In the genomic region with DNA sequence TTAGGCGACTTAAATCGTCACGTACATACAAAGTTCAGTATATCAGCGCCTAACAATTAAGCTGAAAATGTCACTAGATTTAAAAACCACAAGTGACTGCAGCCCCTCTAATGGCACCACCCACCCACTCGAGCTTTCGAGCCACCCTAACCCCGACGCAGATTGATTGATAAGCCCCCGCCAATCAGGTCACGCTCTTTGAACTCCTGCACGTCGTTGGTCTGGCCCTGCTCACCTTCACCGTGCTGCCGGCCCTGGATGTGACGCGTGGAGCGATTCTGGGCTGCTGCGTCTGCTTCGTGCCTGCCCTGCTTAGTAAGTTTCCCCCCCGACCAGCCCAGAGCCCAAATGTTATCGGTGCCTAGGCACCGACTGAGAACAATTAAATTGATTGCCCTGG, we compare ENCODE assay signal across 2 fruit fly cellular contexts.
TF ChIP-seq lines count a peak whose summit lies in the region.

No protein-coding gene starts in this region.

- TF ChIP-seq CTCF in whole organism, embryonic (GFP tag; optimal IDR thresholded peaks at IDR 0.05; lab: Kevin White, UChicago), result no peak

TF ChIP-seq in whole organism, embryonic, 481 proteins besides CTCF, POLR2A, EP300 and RAD21:
- TF ChIP-seq Ets65A (GFP tag; lab: Kevin White, UChicago), result peak; percentile 75
- TF ChIP-seq CG8089 (GFP tag; optimal IDR thresholded peaks at IDR 0.05; lab: Kevin White, UChicago), result no peak
- no peak for TF ChIP-seq CG2199 (GFP tag; IDR thresholded peaks at IDR 0.05; lab: Robert Waterston, UW)
- TF ChIP-seq Hr78 (GFP tag; optimal IDR thresholded peaks at IDR 0.05; lab: Kevin White, UChicago), result peak in 1 of 2 experiments; percentile 77
- no peak for TF ChIP-seq Bdp1 (GFP tag; optimal IDR thresholded peaks at IDR 0.05; lab: Kevin White, UChicago)
- no peak for TF ChIP-seq tin (GFP tag; optimal IDR thresholded peaks at IDR 0.05; lab: Kevin White, UChicago)
- TF ChIP-seq CHES-1-like (GFP tag; optimal IDR thresholded peaks at IDR 0.05; lab: Kevin White, UChicago), result no peak
- TF ChIP-seq sens-2 (GFP tag; IDR thresholded peaks at IDR 0.05; lab: Robert Waterston, UW), result no peak
- no peak for TF ChIP-seq dpn (GFP tag; optimal IDR thresholded peaks at IDR 0.05; lab: Kevin White, UChicago)
- TF ChIP-seq Optix (GFP tag; IDR thresholded peaks at IDR 0.05; lab: Robert Waterston, UW), result no peak
- 0 out of 2 replicates have a peak, but pooled peaks have one; percentile 24 for TF ChIP-seq CG3847 (GFP tag; IDR thresholded peaks at IDR 0.05; lab: Robert Waterston, UW)
- no peak for TF ChIP-seq ara (GFP tag; IDR thresholded peaks at IDR 0.05; lab: Robert Waterston, UW)
- no peak for TF ChIP-seq CG4617 (GFP tag; optimal IDR thresholded peaks at IDR 0.05; lab: Kevin White, UChicago; ENCODE audit: borderline replicate concordance)
- TF ChIP-seq ash1 (GFP tag; optimal IDR thresholded peaks at IDR 0.05; lab: Kevin White, UChicago), result no peak
- no peak for TF ChIP-seq pan (optimal IDR thresholded peaks at IDR 0.05; lab: Kevin White, UChicago)
- TF ChIP-seq pan (GFP tag; optimal IDR thresholded peaks at IDR 0.05 in 1 of 2, IDR thresholded peaks at IDR 0.05 in 1 of 2), result no peak

TF ChIP-seq in whole organism, prepupa, 60 proteins besides CTCF, POLR2A, EP300 and RAD21:
- TF ChIP-seq CG11902 (GFP tag; optimal IDR thresholded peaks at IDR 0.05; lab: Kevin White, UChicago) (no peak), ss (GFP tag; optimal IDR thresholded peaks at IDR 0.05; lab: Kevin White, UChicago) (no peak), svp (GFP tag; lab: Kevin White, UChicago) (peak; percentile 80), Smox (GFP tag; optimal IDR thresholded peaks at IDR 0.05; lab: Kevin White, UChicago) (no peak), spab (GFP tag; optimal IDR thresholded peaks at IDR 0.05; lab: Kevin White, UChicago) (no peak)
